Worm (Caenorhabditis elegans): ENCODE measurements around the gene smz-1.
"Not testable (repeated sequence)": the region's sequence is repeated elsewhere in the genome, so short reads cannot be mapped to it uniquely, and the experiment has no call there.

The smz-1 gene

DNA sequence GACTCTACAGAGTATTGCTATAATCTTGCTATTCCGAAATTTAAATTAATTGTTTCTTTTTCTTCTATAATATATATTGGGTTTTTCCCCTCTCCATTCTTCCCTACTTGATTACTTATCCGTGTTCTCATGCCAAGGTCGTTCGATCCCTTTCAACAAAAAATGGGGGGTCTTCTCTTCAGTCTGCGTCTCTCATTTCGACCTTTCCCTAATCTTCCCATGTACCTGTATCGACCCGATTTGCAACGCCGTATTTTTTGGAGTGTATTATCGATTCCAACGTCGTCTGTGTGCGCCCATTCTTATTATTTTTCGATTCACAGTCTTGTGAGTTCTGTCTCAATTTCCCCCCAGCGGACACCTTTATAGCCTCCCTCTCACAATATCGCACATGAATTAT, 12.9 kb downstream of the smz-1 start:
- TF ChIP-seq him-1 (tag; optimal IDR thresholded peaks at IDR 0.05) = no peak
- no peak for TF ChIP-seq attf-6 (GFP tag; IDR thresholded peaks at IDR 0.05)
- peak; percentile 41; the same call in 1 of the 2 replicates for TF ChIP-seq hmg-1.2 (GFP tag; IDR thresholded peaks at IDR 0.05)
- 0 out of 2 replicates have a peak, but pooled peaks have one; percentile 60 for TF ChIP-seq aptf-2 (GFP tag; conservative IDR thresholded peaks at IDR 0.05)

ce11 chrIV:12468359-12468758, 13.5 kb downstream of the smz-1 start, which contains the start of gene igdb-2:
TSS of gene igdb-2 (plus strand) at chrIV:12468659.
- no peak for TF ChIP-seq pbrm-1 (GFP tag; IDR thresholded peaks at IDR 0.05)

DNA sequence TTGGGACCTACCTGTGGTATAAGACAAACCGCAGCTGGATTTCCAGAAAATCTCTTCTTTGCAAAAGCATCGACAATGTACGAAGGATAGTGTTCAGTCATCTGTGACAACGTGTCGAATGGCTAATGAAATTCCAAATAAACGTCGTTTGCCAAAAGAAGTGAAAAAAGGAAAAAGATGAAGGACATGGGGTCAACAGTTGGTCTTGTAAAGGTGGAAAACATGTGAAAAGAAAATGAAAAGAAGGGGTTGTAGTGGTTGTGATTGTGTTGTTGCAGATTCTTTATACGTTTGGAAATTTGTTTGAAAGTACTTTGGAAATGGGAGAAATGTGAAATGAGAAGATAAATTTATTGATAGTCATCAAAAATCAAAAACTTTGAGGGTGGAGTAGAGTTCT, 22.1 kb downstream of the smz-1 start, which contains the start of gene T04A11.1:
Gene T04A11.1, minus strand, starts transcription at position 101 of the 400 bp plus-strand sequence.
- not testable (repeated sequence) for TF ChIP-seq sptf-2 (GFP tag; optimal IDR thresholded peaks at IDR 0.05); mcd-1 (GFP tag; IDR thresholded peaks at IDR 0.05); let-526 (GFP tag; IDR thresholded peaks at IDR 0.05)

ce11 chrIV:12478711-12479110, 23.9 kb downstream of the smz-1 start, which contains the start of gene igdb-1:
TSS of gene igdb-1 (plus strand) at chrIV:12479011.
- not testable (repeated sequence) for TF ChIP-seq xnd-1 (tag; optimal IDR thresholded peaks at IDR 0.05); ceh-91 (GFP tag; IDR thresholded peaks at IDR 0.05); nhr-120 (GFP tag; IDR thresholded peaks at IDR 0.05)

ce11 chrIV:12484479-12484878, 29.6 kb downstream of the smz-1 start, which contains the start of gene T04A11.4:
TSS of gene T04A11.4 (minus strand) at chrIV:12484579.
- TF ChIP-seq tlf-1 (GFP tag; optimal IDR thresholded peaks at IDR 0.05); tbx-9 (tag; optimal IDR thresholded peaks at IDR 0.05; ENCODE audit: borderline replicate concordance); cebp-2 (GFP tag; IDR thresholded peaks at IDR 0.05): not testable (repeated sequence)

DNA sequence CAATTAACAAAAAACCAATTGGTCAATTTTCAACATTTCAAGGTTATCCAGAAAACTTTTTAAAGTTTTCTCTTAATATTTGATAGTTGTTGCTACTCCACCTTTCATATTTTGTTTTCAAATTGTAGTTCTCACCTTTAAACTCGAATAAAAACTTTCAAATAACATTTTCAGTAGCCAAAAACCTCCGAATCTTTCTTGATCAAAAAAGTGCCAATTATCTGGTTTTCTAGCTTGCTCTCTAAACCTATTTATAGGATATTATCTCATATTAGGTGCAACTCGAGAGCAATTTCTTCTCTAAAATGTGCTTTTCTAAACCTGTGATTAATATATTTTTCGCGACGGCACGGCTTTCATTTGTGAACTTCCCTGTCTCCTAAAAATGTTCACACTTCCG, 32.3 kb downstream of the smz-1 start, which contains the start of gene sru-26:
Gene sru-26, plus strand, starts transcription at position 301 of the 400 bp plus-strand sequence.
- no peak for TF ChIP-seq him-1 (tag; optimal IDR thresholded peaks at IDR 0.05)
- TF ChIP-seq dox-1 (GFP tag; IDR thresholded peaks at IDR 0.05) = no peak
- TF ChIP-seq efl-1 (GFP tag; optimal IDR thresholded peaks at IDR 0.05) = no peak
- TF ChIP-seq F55B11.4 (tag; optimal IDR thresholded peaks at IDR 0.05; ENCODE audit: borderline replicate concordance, insufficient read depth) = no peak
- no peak for TF ChIP-seq sptf-2 (GFP tag; optimal IDR thresholded peaks at IDR 0.05)
- no peak for TF ChIP-seq ztf-26 (tag; optimal IDR thresholded peaks at IDR 0.05)
- no peak for TF ChIP-seq snpc-3.4 (tag; optimal IDR thresholded peaks at IDR 0.05)
- TF ChIP-seq athp-1 (tag; optimal IDR thresholded peaks at IDR 0.05) = no peak
- TF ChIP-seq mel-28 (tag; optimal IDR thresholded peaks at IDR 0.05; ENCODE audit: borderline replicate concordance) = no peak
- no peak for TF ChIP-seq mes-4 (tag; optimal IDR thresholded peaks at IDR 0.05)

ce11 chrIV:12490491-12490890, 35.6 kb downstream of the smz-1 start, which contains the start of gene him-6:
TSS of gene him-6 (plus strand) at chrIV:12490791.
- TF ChIP-seq madf-6 (GFP tag; IDR thresholded peaks at IDR 0.05) = no peak
- no peak for TF ChIP-seq ama-1 (optimal IDR thresholded peaks at IDR 0.05)
- no peak for TF ChIP-seq ama-1 (GFP tag; optimal IDR thresholded peaks at IDR 0.05)
- no peak for TF ChIP-seq zim-3 (tag; optimal IDR thresholded peaks at IDR 0.05)
- TF ChIP-seq lin-35 (GFP tag; optimal IDR thresholded peaks at IDR 0.05) = no peak
- no peak for TF ChIP-seq pbrm-1 (GFP tag; IDR thresholded peaks at IDR 0.05)
- no peak for TF ChIP-seq dpl-1 (GFP tag; optimal IDR thresholded peaks at IDR 0.05)
- TF ChIP-seq Y53G8AR.9 (GFP tag; conservative IDR thresholded peaks at IDR 0.05) = no peak
- TF ChIP-seq die-1 (tag; optimal IDR thresholded peaks at IDR 0.05) = no peak
- no peak for TF ChIP-seq egl-18 (GFP tag; IDR thresholded peaks at IDR 0.05)
- TF ChIP-seq egl-44 (GFP tag; IDR thresholded peaks at IDR 0.05) = no peak
- TF ChIP-seq Y53F4B.3 (GFP tag; IDR thresholded peaks at IDR 0.05) = no peak
- no peak for TF ChIP-seq cebp-2 (GFP tag; IDR thresholded peaks at IDR 0.05)

All from whole organism, young adult.